Fruit fly (Drosophila melanogaster) whole organism, embryonic: ENCODE data around the gene Sp1.

ENCODE experiments used
- ATbp ChIP-seq: fragments of 200-800 bp; sonication (Bioruptor generic); optimal IDR thresholded peaks from 2 replicates; lab custom pipeline; 2017; ENCODE audit warnings: missing biosample characterization, mild to moderate bottlenecking, missing genetic modification characterization, missing genetic modification reagents
- Atf6 ChIP-seq: fragments of 200-800 bp; sonication (Bioruptor generic); IDR thresholded peaks from 2 replicates; pipeline ENCODE4 v1.3.6; 2022; ENCODE audit warnings: missing biosample characterization, missing genetic modification characterization
- Bdp1 ChIP-seq: fragments of 200-800 bp; sonication (Bioruptor generic); optimal IDR thresholded peaks from 3 replicates; lab custom pipeline; 2016; ENCODE audit warnings: missing biosample characterization, missing genetic modification characterization
- CG12155 ChIP-seq: fragments of 200-800 bp; sonication (Bioruptor generic); optimal IDR thresholded peaks from 3 replicates; lab custom pipeline; 2016; ENCODE audit warnings: missing biosample characterization, missing genetic modification characterization
- CG12299 ChIP-seq: fragments of 200-800 bp; sonication (Bioruptor generic); optimal IDR thresholded peaks from 2 replicates; lab custom pipeline; 2018; ENCODE audit warnings: missing biosample characterization, mild to moderate bottlenecking, missing genetic modification characterization
- CG13424 ChIP-seq: fragments of 200-800 bp; sonication (Bioruptor generic); optimal IDR thresholded peaks from 2 replicates; lab custom pipeline; 2019; ENCODE audit warnings: missing biosample characterization, mild to moderate bottlenecking, missing genetic modification characterization, moderate library complexity
- CG13624 ChIP-seq: fragments of 200-800 bp; sonication (Bioruptor generic); optimal IDR thresholded peaks from 2 replicates; lab custom pipeline; 2016; ENCODE audit warnings: missing biosample characterization, missing genetic modification characterization
- CG13894 ChIP-seq: fragments of 200-800 bp; sonication (Bioruptor generic); optimal IDR thresholded peaks from 3 replicates; lab custom pipeline; 2018; ENCODE audit warnings: missing biosample characterization, mild to moderate bottlenecking, missing genetic modification characterization, moderate library complexity
- CG14441 ChIP-seq: fragments of 200-800 bp; sonication (Bioruptor generic); IDR thresholded peaks from 2 replicates; pipeline ENCODE4 v1.3.6; 2022; ENCODE audit warnings: missing biosample characterization, missing genetic modification characterization
- CG1603 ChIP-seq: fragments of 200-800 bp; sonication (Bioruptor generic); optimal IDR thresholded peaks from 2 replicates; lab custom pipeline; 2019; ENCODE audit warnings: missing biosample characterization, mild to moderate bottlenecking, missing genetic modification characterization, moderate library complexity
- CG17361 ChIP-seq: fragments of 200-800 bp; sonication (Bioruptor generic); IDR thresholded peaks from 3 replicates; pipeline ENCODE4 v1.3.6; 2022; ENCODE audit warnings: missing biosample characterization, missing genetic modification characterization
- CG17385 ChIP-seq: fragments of 200-800 bp; sonication (Bioruptor generic); optimal IDR thresholded peaks from 3 replicates; lab custom pipeline; 2018; ENCODE audit warnings: missing biosample characterization, mild to moderate bottlenecking, missing genetic modification characterization
- CG1832 ChIP-seq: fragments of 200-800 bp; sonication (Bioruptor generic); optimal IDR thresholded peaks from 2 replicates; lab custom pipeline; 2017; ENCODE audit warnings: missing biosample characterization, mild to moderate bottlenecking, missing genetic modification characterization, inconsistent platforms
- CG18619 ChIP-seq: fragments of 200-800 bp; sonication (Bioruptor generic); optimal IDR thresholded peaks from 3 replicates; lab custom pipeline; 2017; ENCODE audit warnings: missing biosample characterization, mild to moderate bottlenecking, missing genetic modification characterization
- CG30431 ChIP-seq: fragments of 200-800 bp; sonication (Bioruptor generic); optimal IDR thresholded peaks from 2 replicates; lab custom pipeline; 2017; ENCODE audit warnings: missing biosample characterization, missing genetic modification characterization
- CG32532 ChIP-seq: fragments of 200-800 bp; sonication (Bioruptor generic); IDR thresholded peaks from 2 replicates; pipeline ENCODE4 v1.3.6; 2022; ENCODE audit warnings: missing biosample characterization, missing genetic modification characterization
- CG32772 ChIP-seq: fragments of 200-800 bp; sonication (Bioruptor generic); IDR thresholded peaks from 2 replicates; pipeline ENCODE4 v1.3.6; 2022; ENCODE audit warnings: missing biosample characterization, missing genetic modification characterization
- CG34422 ChIP-seq: fragments of 200-800 bp; sonication (Bioruptor generic); IDR thresholded peaks from 3 replicates; pipeline ENCODE4 v1.3.6; 2022; ENCODE audit warnings: missing biosample characterization, missing genetic modification characterization
- CG9215 ChIP-seq: fragments of 200-800 bp; sonication (Bioruptor generic); IDR thresholded peaks from 2 replicates; pipeline ENCODE4 v1.3.6; 2022; ENCODE audit warnings: missing biosample characterization, missing genetic modification characterization
- CG9727 ChIP-seq: fragments of 200-800 bp; sonication (Bioruptor generic); optimal IDR thresholded peaks from 3 replicates; lab custom pipeline; 2017; ENCODE audit warnings: missing biosample characterization, mild to moderate bottlenecking, missing genetic modification characterization
- Chrac-16 ChIP-seq: fragments of 200-800 bp; sonication (Bioruptor generic); optimal IDR thresholded peaks from 3 replicates; lab custom pipeline; 2016; ENCODE audit warnings: missing biosample characterization, missing genetic modification characterization
- CrebB ChIP-seq: fragments of 200-800 bp; sonication (Bioruptor generic); optimal IDR thresholded peaks from 3 replicates; lab custom pipeline; 2018; ENCODE audit warnings: missing biosample characterization, mild to moderate bottlenecking, missing genetic modification characterization
- Deaf1 ChIP-seq: fragments of 200-800 bp; optimal IDR thresholded peaks from 3 replicates; lab custom pipeline; 2019; ENCODE audit warnings: missing biosample characterization, mild to moderate bottlenecking, missing genetic modification characterization, moderate library complexity
- Dfd ChIP-seq, 2 experiments: fragments of >200 bp; optimal IDR thresholded peaks; 2 replicates each; lab custom pipeline; 2017; ENCODE audit warnings: missing biosample characterization in 2 of 2, missing genetic modification characterization in 2 of 2
- Dip2 ChIP-seq: fragments of 200-800 bp; sonication (Bioruptor generic); IDR thresholded peaks from 2 replicates; pipeline ENCODE4 v1.3.6; 2022; ENCODE audit warnings: missing biosample characterization, missing genetic modification characterization
- Gug ChIP-seq: fragments of 200-800 bp; sonication (Bioruptor generic); IDR thresholded peaks from 4 replicates; pipeline ENCODE4 v1.3.6; 2022; ENCODE audit warnings: missing biosample characterization, missing genetic modification characterization
- H15 ChIP-seq: fragments of 200-800 bp; sonication (Bioruptor generic); IDR thresholded peaks from 3 replicates; pipeline ENCODE4 v1.3.6; 2022; ENCODE audit warnings: missing biosample characterization, missing genetic modification characterization
- HLH3B ChIP-seq: fragments of 200-800 bp; sonication (Bioruptor generic); IDR thresholded peaks from 2 replicates; pipeline ENCODE4 v1.3.6; 2022; ENCODE audit warnings: missing biosample characterization, missing genetic modification characterization
- Hmr ChIP-seq: fragments of 200-800 bp; sonication (Bioruptor generic); optimal IDR thresholded peaks from 3 replicates; lab custom pipeline; 2017; ENCODE audit warnings: mild to moderate bottlenecking, missing biosample characterization, missing genetic modification reagents, missing genetic modification characterization
- Hr3 ChIP-seq: fragments of 200-800 bp; sonication (Bioruptor generic); optimal IDR thresholded peaks from 3 replicates; lab custom pipeline; 2016; ENCODE audit warnings: missing biosample characterization, missing genetic modification characterization
- Kr ChIP-seq: fragments of 200-800 bp; sonication (Bioruptor generic); optimal IDR thresholded peaks from 2 replicates; lab custom pipeline; 2017; ENCODE audit warnings: missing biosample characterization, mild to moderate bottlenecking, missing genetic modification characterization
- Lim3 ChIP-seq: fragments of 200-800 bp; sonication (Bioruptor generic); IDR thresholded peaks from 2 replicates; pipeline ENCODE4 v1.3.6; 2022; ENCODE audit warnings: missing biosample characterization, missing genetic modification characterization
- MBD-R2 ChIP-seq: fragments of 200-800 bp; sonication (Bioruptor generic); IDR thresholded peaks from 2 replicates; pipeline ENCODE4 v1.3.6; 2022; ENCODE audit warnings: missing biosample characterization, missing genetic modification characterization
- Neu2 ChIP-seq: fragments of 200-800 bp; sonication (Bioruptor generic); optimal IDR thresholded peaks from 3 replicates; lab custom pipeline; 2016; ENCODE audit warnings: missing biosample characterization, missing genetic modification characterization, borderline replicate concordance
- NfI ChIP-seq: fragments of 200-800 bp; sonication (Bioruptor generic); optimal IDR thresholded peaks from 3 replicates; lab custom pipeline; 2018; ENCODE audit warnings: missing biosample characterization, mild to moderate bottlenecking, missing genetic modification characterization, moderate library complexity
- Side ChIP-seq: fragments of 200-800 bp; sonication (Bioruptor generic); optimal IDR thresholded peaks from 2 replicates; lab custom pipeline; 2016; ENCODE audit warnings: missing biosample characterization, missing genetic modification characterization
- ash1 ChIP-seq: fragments of 200-800 bp; sonication (Bioruptor generic); optimal IDR thresholded peaks from 2 replicates; lab custom pipeline; 2018; ENCODE audit warnings: missing biosample characterization, mild to moderate bottlenecking, missing genetic modification characterization
- chif ChIP-seq, 2 experiments: fragments of 200-800 bp; sonication (Bioruptor generic); optimal IDR thresholded peaks; 3 replicates each; lab custom pipeline; 2016; ENCODE audit warnings: missing biosample characterization in 2 of 2, missing genetic modification characterization in 2 of 2
- ci ChIP-seq: fragments of 200-800 bp; sonication (Bioruptor generic); IDR thresholded peaks from 3 replicates; pipeline ENCODE4 v1.3.6; 2022; ENCODE audit warnings: missing biosample characterization, missing genetic modification characterization
- dm ChIP-seq: fragments of 200-800 bp; sonication (Bioruptor generic); optimal IDR thresholded peaks from 3 replicates; lab custom pipeline; 2016; ENCODE audit warnings: missing biosample characterization, missing genetic modification characterization
- fd64A ChIP-seq: fragments of 200-800 bp; sonication (Bioruptor generic); optimal IDR thresholded peaks from 3 replicates; lab custom pipeline; 2018; ENCODE audit warnings: missing biosample characterization, mild to moderate bottlenecking, missing genetic modification characterization
- gcm2 ChIP-seq: fragments of 200-800 bp; sonication (Bioruptor generic); optimal IDR thresholded peaks from 2 replicates; lab custom pipeline; 2016; ENCODE audit warnings: missing biosample characterization, missing genetic modification characterization
- gsb ChIP-seq: fragments of 200-800 bp; sonication (Bioruptor generic); IDR thresholded peaks from 2 replicates; pipeline ENCODE4 v1.3.6; 2022; ENCODE audit warnings: missing biosample characterization, missing genetic modification characterization
- hbn ChIP-seq: fragments of 200-800 bp; sonication (Bioruptor generic); IDR thresholded peaks from 2 replicates; pipeline ENCODE4 v1.3.6; 2022; ENCODE audit warnings: missing biosample characterization, missing genetic modification characterization; ENCODE audit not compliant: partially characterized antibody
- jumu ChIP-seq: fragments of 200-800 bp; sonication (Bioruptor generic); optimal IDR thresholded peaks from 3 replicates; lab custom pipeline; 2016; ENCODE audit warnings: missing biosample characterization, missing genetic modification characterization
- kah ChIP-seq: fragments of 200-800 bp; sonication (Bioruptor generic); optimal IDR thresholded peaks from 2 replicates; lab custom pipeline; 2018; ENCODE audit warnings: missing biosample characterization, mild to moderate bottlenecking, missing genetic modification characterization
- ken ChIP-seq: fragments of 200-800 bp; sonication (Bioruptor generic); IDR thresholded peaks from 3 replicates; pipeline ENCODE4 v1.3.6; 2022; ENCODE audit warnings: missing biosample characterization, missing genetic modification characterization
- mirr ChIP-seq: fragments of 200-800 bp; sonication (Bioruptor generic); optimal IDR thresholded peaks from 3 replicates; lab custom pipeline; 2018; ENCODE audit warnings: missing biosample characterization, mild to moderate bottlenecking, missing genetic modification characterization
- scrt ChIP-seq: fragments of 200-800 bp; sonication (Bioruptor generic); optimal IDR thresholded peaks from 2 replicates; lab custom pipeline; 2018; ENCODE audit warnings: missing biosample characterization, mild to moderate bottlenecking, missing genetic modification characterization, moderate library complexity
- so ChIP-seq: fragments of 200-800 bp; sonication (Bioruptor generic); IDR thresholded peaks from 3 replicates; pipeline ENCODE4 v1.3.6; 2022; ENCODE audit warnings: missing biosample characterization, missing genetic modification characterization
- stc ChIP-seq: fragments of 200-800 bp; sonication (Bioruptor generic); IDR thresholded peaks from 2 replicates; pipeline ENCODE4 v1.3.6; 2022; ENCODE audit warnings: missing biosample characterization, missing genetic modification characterization
- sug ChIP-seq: fragments of 200-800 bp; optimal IDR thresholded peaks from 2 replicates; lab custom pipeline; 2019; ENCODE audit warnings: missing biosample characterization, mild to moderate bottlenecking, missing genetic modification characterization, moderate library complexity

The Sp1 gene

dm6 chrX:9687623-9688022 lies 41.8 kb upstream of the Sp1 start (continued):
- TF ChIP-seq CG14441 (GFP tag; lab: Robert Waterston, UW), result peak; percentile 88
- TF ChIP-seq Lim3 (GFP tag; lab: Robert Waterston, UW), result peak; percentile 72
- TF ChIP-seq ci (GFP tag; lab: Robert Waterston, UW), result peak; percentile 97
- peak; percentile 93 for TF ChIP-seq ATbp (GFP tag; lab: Kevin White, UChicago)
- TF ChIP-seq CG32532, result peak; percentile 97
- peak; percentile 93 for TF ChIP-seq gsb (GFP tag; lab: Robert Waterston, UW)
- peak; percentile 95 for TF ChIP-seq NfI (GFP tag; lab: Kevin White, UChicago)
- TF ChIP-seq CG18619, result peak; percentile 96
- peak; percentile 97 for TF ChIP-seq CG12299 (tag; lab: Kevin White, UChicago)
- peak; percentile 87 for TF ChIP-seq CG1603 (tag; lab: Kevin White, UChicago)
- TF ChIP-seq CG12155 (GFP tag; lab: Kevin White, UChicago), result peak; percentile 79
- TF ChIP-seq Atf6 (GFP tag; lab: Robert Waterston, UW), result peak; percentile 97
- peak; percentile 75 for TF ChIP-seq Bdp1
- TF ChIP-seq CG13894 (tag; lab: Kevin White, UChicago), result peak; percentile 95
- TF ChIP-seq hbn (GFP tag; lab: Robert Waterston, UW), result no peak
- TF ChIP-seq sug (tag; lab: Kevin White, UChicago), result peak; percentile 94
- peak; percentile 88 for TF ChIP-seq fd64A (GFP tag; lab: Kevin White, UChicago)
- TF ChIP-seq Chrac-16 (GFP tag; lab: Kevin White, UChicago), result peak; percentile 89
- peak; percentile 71 for TF ChIP-seq jumu (GFP tag; lab: Kevin White, UChicago)
- TF ChIP-seq scrt (GFP tag; lab: Kevin White, UChicago), result peak; percentile 92
- TF ChIP-seq CG17385 (GFP tag; lab: Kevin White, UChicago), result peak; percentile 92
- peak; percentile 85 for TF ChIP-seq CG13624 (GFP tag; lab: Kevin White, UChicago)
- peak; percentile 90 for TF ChIP-seq Hr3
- TF ChIP-seq chif (GFP tag; optimal IDR thresholded peaks at IDR 0.05; lab: Kevin White, UChicago), result peak; percentile 61 to 77
- TF ChIP-seq mirr (GFP tag; lab: Kevin White, UChicago), result peak; percentile 92
- peak; percentile 93 for TF ChIP-seq HLH3B
- peak; percentile 75 for TF ChIP-seq Side (GFP tag; lab: Kevin White, UChicago)
- TF ChIP-seq H15 (GFP tag; lab: Robert Waterston, UW), result peak; percentile 87
- peak; percentile 88 for TF ChIP-seq MBD-R2 (GFP tag; lab: Robert Waterston, UW)
- TF ChIP-seq Kr, result peak; percentile 60
- peak; percentile 97 for TF ChIP-seq CG9727 (GFP tag; lab: Kevin White, UChicago)
- no peak for TF ChIP-seq CG1832 (GFP tag; lab: Kevin White, UChicago)
- peak; percentile 96 for TF ChIP-seq CrebB (tag; lab: Kevin White, UChicago)
- peak; percentile 94 for TF ChIP-seq CG34422 (GFP tag; lab: Robert Waterston, UW)
- TF ChIP-seq stc, result peak; percentile 96
- peak; percentile 88 for TF ChIP-seq CG30431
- TF ChIP-seq CG17361 (GFP tag; lab: Robert Waterston, UW), result peak; percentile 95
- TF ChIP-seq so (GFP tag; lab: Robert Waterston, UW), result peak; percentile 96
- peak; percentile 89 for TF ChIP-seq Dip2 (GFP tag; lab: Robert Waterston, UW)
- TF ChIP-seq CG32772 (GFP tag; lab: Robert Waterston, UW), result peak; percentile 86
- TF ChIP-seq Dfd (GFP tag; optimal IDR thresholded peaks at IDR 0.05; lab: Kevin White, UChicago), result no peak
- TF ChIP-seq Neu2 (GFP tag; lab: Kevin White, UChicago), result peak; percentile 30
- TF ChIP-seq Hmr, result peak; percentile 97
- peak; percentile 93 for TF ChIP-seq kah (GFP tag; lab: Kevin White, UChicago)
- TF ChIP-seq dm (GFP tag; lab: Kevin White, UChicago), result peak; percentile 52
- peak; percentile 95 for TF ChIP-seq CG13424
- peak; percentile 65 for TF ChIP-seq Gug (GFP tag; lab: Robert Waterston, UW)
- TF ChIP-seq ash1 (GFP tag; lab: Kevin White, UChicago), result peak; percentile 55
- peak; percentile 79 for TF ChIP-seq Deaf1
- peak; percentile 86 for TF ChIP-seq CG9215
- peak; percentile 88 for TF ChIP-seq gcm2 (GFP tag; lab: Kevin White, UChicago)
- TF ChIP-seq ken, result peak; percentile 90
